Worm (Caenorhabditis elegans) whole organism, L3 larva: Measurements from ENCODE around the gene ZC239.14.

ENCODE experiments used
- elt-2 ChIP-seq: sonication (generic microtip); optimal IDR thresholded peaks from 2 replicates; lab custom pipeline; 2016; ENCODE audit warnings: missing genetic modification reagents, mild to moderate bottlenecking, missing genetic modification characterization, missing compliant biosample characterization
- sea-2 ChIP-seq: fragments of 150-350 bp; sonication (generic microtip); optimal IDR thresholded peaks from 4 replicates; lab custom pipeline; 2014; ENCODE audit warnings: missing biosample characterization, missing genetic modification reagents, missing genetic modification characterization
- unc-39 ChIP-seq: sonication (generic microtip); optimal IDR thresholded peaks from 4 replicates; lab custom pipeline; 2017; ENCODE audit warnings: missing biosample characterization, missing genetic modification characterization

ce11 chrII:3172176-3172575 is 49.7 kb downstream of the ZC239.14 start, which contains the start of gene Y27F2A.10:
- TF ChIP-seq elt-2 (tag; lab: Kevin White, UChicago) = no peak
- TF ChIP-seq unc-39 (tag; lab: Kevin White, UChicago) = no peak
- no peak for TF ChIP-seq sea-2 (GFP tag; lab: Kevin White, UChicago)
